Worm (Caenorhabditis elegans): ENCODE data around the gene kin-26.
A peak's percentile ranks its signal among the peaks of the same experiment; 100 is the strongest.

Gene kin-26

DNA sequence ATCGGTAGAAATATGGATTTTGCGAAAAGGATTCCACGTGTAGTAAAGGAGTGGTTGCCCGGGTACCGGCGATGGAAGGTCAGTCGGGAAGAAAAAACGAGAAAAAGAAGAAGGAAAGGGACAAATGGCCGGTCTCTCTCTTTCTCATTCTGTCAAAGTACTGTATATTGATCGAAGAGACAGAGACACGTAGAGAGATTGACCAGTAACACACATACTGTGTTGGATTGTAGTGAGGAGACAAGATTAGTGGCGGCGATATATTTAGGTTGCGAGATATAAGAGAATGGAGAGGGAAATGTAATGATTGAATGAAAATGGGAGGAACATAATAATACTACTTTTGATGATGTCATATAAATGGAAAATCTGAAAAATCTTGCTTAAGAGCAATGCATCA, 41.7 kb downstream of the kin-26 start (continued):
- TF ChIP-seq zag-1 (tag; optimal IDR thresholded peaks at IDR 0.05) (no peak), mab-5 (tag; optimal IDR thresholded peaks at IDR 0.05) (no peak), nhr-129 (tag; optimal IDR thresholded peaks at IDR 0.05) (peak; percentile 29), unc-39 (tag; optimal IDR thresholded peaks at IDR 0.05) (no peak), fos-1 (tag; optimal IDR thresholded peaks at IDR 0.05) (peak; percentile 6), crh-2 (tag; optimal IDR thresholded peaks at IDR 0.05) (no peak), nhr-237 (tag; optimal IDR thresholded peaks at IDR 0.05) (no peak), ceh-82 (tag; optimal IDR thresholded peaks at IDR 0.05) (no peak), Y55F3AM.14 (GFP tag; optimal IDR thresholded peaks at IDR 0.05) (no peak)

- TF ChIP-seq ama-1 (optimal IDR thresholded peaks at IDR 0.05) (no peak), nhr-77 (tag; optimal IDR thresholded peaks at IDR 0.05) (no peak), skn-1 (tag; optimal IDR thresholded peaks at IDR 0.05) (no peak), elt-1 (tag; optimal IDR thresholded peaks at IDR 0.05) (no peak)
These were observed 43.0 kb downstream of the kin-26 start, which contains the start of gene erp-44.2 for ce11 chrIV:7834625-7835228. Gene erp-44.2 (minus strand): TSS chrIV:7834675.

DNA sequence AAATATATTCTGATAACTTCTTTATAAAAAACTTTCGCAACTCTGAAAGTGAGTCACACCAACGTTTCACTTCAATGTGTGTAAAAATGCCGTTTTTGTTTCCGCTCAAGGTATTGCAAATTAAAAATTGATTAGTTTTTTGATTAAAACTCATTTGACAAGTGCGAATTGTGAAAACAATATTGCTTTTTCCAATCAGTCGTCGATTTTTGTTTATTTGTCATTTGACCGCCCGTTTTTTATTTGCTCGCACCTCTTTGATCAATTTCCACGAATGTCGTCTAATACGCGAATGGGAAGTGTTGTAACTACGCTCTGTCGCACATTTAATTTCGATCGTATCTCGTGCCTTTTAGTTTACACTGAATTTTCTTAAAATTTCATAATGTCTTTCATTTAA, 47.5 kb downstream of the kin-26 start, which contains the start of gene mvb-12:
TSS of gene mvb-12 (plus strand) at position 375 of the 400 bp plus-strand sequence.
- TF ChIP-seq crh-2 (tag; optimal IDR thresholded peaks at IDR 0.05) (peak; percentile 21), elt-3 (tag; optimal IDR thresholded peaks at IDR 0.05) (no peak), mbf-1 (tag; optimal IDR thresholded peaks at IDR 0.05) (no peak), nhr-12 (tag; optimal IDR thresholded peaks at IDR 0.05) (no peak), C34F6.9 (tag; optimal IDR thresholded peaks at IDR 0.05) (peak; percentile 43), sma-9 (GFP tag; optimal IDR thresholded peaks at IDR 0.05) (no peak), sma-9 (tag; optimal IDR thresholded peaks at IDR 0.05) (no peak), lsy-2 (tag; optimal IDR thresholded peaks at IDR 0.05) (peak in 1 of 2 experiments; percentile 54), unc-55 (GFP tag; optimal IDR thresholded peaks at IDR 0.05) (peak; percentile 40), fos-1 (tag; optimal IDR thresholded peaks at IDR 0.05) (peak; percentile 37), nhr-129 (tag; optimal IDR thresholded peaks at IDR 0.05) (peak; percentile 43)

ce11 chrIV:7829275-7829938, 48.3 kb downstream of the kin-26 start, which contains the start of gene C06A6.4:
Gene C06A6.4 (minus strand): TSS chrIV:7829298.
- TF ChIP-seq fos-1 (tag; optimal IDR thresholded peaks at IDR 0.05) (peak; percentile 14), F13H6.1 (tag; optimal IDR thresholded peaks at IDR 0.05) (no peak)
